Worm (Caenorhabditis elegans): ENCODE results near the gene F46C8.1.

- TF ChIP-seq ama-1 (optimal IDR thresholded peaks at IDR 0.05) (no peak), pes-1 (GFP tag; IDR thresholded peaks at IDR 0.05) (no peak), ceh-13 (GFP tag; optimal IDR thresholded peaks at IDR 0.05) (no peak), ceh-36 (tag; optimal IDR thresholded peaks at IDR 0.05) (no peak), B0310.2 (tag; optimal IDR thresholded peaks at IDR 0.05) (no peak), hmbx-1 (tag; optimal IDR thresholded peaks at IDR 0.05) (no peak), scrt-1 (GFP tag; IDR thresholded peaks at IDR 0.05) (0 out of 2 replicates have a peak, but pooled peaks have one; percentile 40), flt-1 (GFP tag; IDR thresholded peaks at IDR 0.05) (no peak), tra-4 (tag; optimal IDR thresholded peaks at IDR 0.05) (no peak), hnd-1 (tag; optimal IDR thresholded peaks at IDR 0.05) (no peak), sea-1 (GFP tag; conservative IDR thresholded peaks at IDR 0.05) (no peak)
Observed at ce11 chrX:7522595-7522994, 25.7 kb upstream of the F46C8.1 start.
